Fruit fly (Drosophila melanogaster) whole organism, prepupa: ENCODE results near the gene Rcd-1r.

Source experiments
- CG11294 ChIP-seq: fragments of 200-800 bp; sonication (Bioruptor generic); IDR thresholded peaks from 2 replicates; pipeline ENCODE4 v1.3.6; 2022; ENCODE audit warnings: missing biosample characterization, missing genetic modification characterization
- CG11762 ChIP-seq: fragments of 200-800 bp; sonication (Bioruptor generic); optimal IDR thresholded peaks from 3 replicates; lab custom pipeline; 2016; ENCODE audit warnings: missing biosample characterization, missing genetic modification characterization; ENCODE audit not compliant: insufficient read depth
- CG11902 ChIP-seq: fragments of 200-800 bp; sonication (Bioruptor generic); optimal IDR thresholded peaks from 3 replicates; lab custom pipeline; 2016; ENCODE audit warnings: missing biosample characterization, missing genetic modification characterization
- CG15336 ChIP-seq: fragments of 200-800 bp; sonication (Bioruptor generic); IDR thresholded peaks from 2 replicates; pipeline ENCODE4 v1.3.6; 2022; ENCODE audit warnings: missing biosample characterization, missing genetic modification characterization
- CG1621 ChIP-seq: fragments of 200-800 bp; sonication (Bioruptor generic); optimal IDR thresholded peaks from 3 replicates; lab custom pipeline; 2018; ENCODE audit warnings: missing biosample characterization, mild to moderate bottlenecking, missing genetic modification characterization
- CG16779 ChIP-seq: fragments of 200-800 bp; sonication (Bioruptor generic); optimal IDR thresholded peaks from 3 replicates; lab custom pipeline; 2017; ENCODE audit warnings: missing biosample characterization, mild to moderate bottlenecking, missing genetic modification characterization
- CG3032 ChIP-seq: fragments of 200-800 bp; optimal IDR thresholded peaks from 2 replicates; lab custom pipeline; 2019; ENCODE audit warnings: missing biosample characterization, mild to moderate bottlenecking, missing genetic modification characterization, moderate library complexity
- CG31627 ChIP-seq: fragments of 200-800 bp; sonication (Bioruptor generic); optimal IDR thresholded peaks from 3 replicates; lab custom pipeline; 2016; ENCODE audit warnings: missing biosample characterization, missing genetic modification characterization
- CG32006 ChIP-seq: fragments of 200-800 bp; sonication (Bioruptor generic); optimal IDR thresholded peaks from 3 replicates; lab custom pipeline; 2017; ENCODE audit warnings: missing biosample characterization, mild to moderate bottlenecking, missing genetic modification characterization
- CG34406 ChIP-seq: fragments of 200-800 bp; sonication (Bioruptor generic); optimal IDR thresholded peaks from 3 replicates; lab custom pipeline; 2016; ENCODE audit warnings: missing biosample characterization, missing genetic modification characterization
- CG4318 ChIP-seq: fragments of 200-800 bp; sonication (Bioruptor generic); optimal IDR thresholded peaks from 3 replicates; lab custom pipeline; 2017; ENCODE audit warnings: missing biosample characterization, mild to moderate bottlenecking, missing genetic modification characterization
- CG6163 ChIP-seq: fragments of 200-800 bp; sonication (Bioruptor generic); IDR thresholded peaks from 3 replicates; pipeline ENCODE4 v1.3.6; 2022; ENCODE audit warnings: missing biosample characterization, missing genetic modification characterization
- CG6808 ChIP-seq: fragments of 200-800 bp; sonication (Bioruptor generic); optimal IDR thresholded peaks from 3 replicates; lab custom pipeline; 2017; ENCODE audit warnings: missing biosample characterization, missing genetic modification characterization, mild to moderate bottlenecking, moderate library complexity, missing genetic modification reagents
- CG6854 ChIP-seq: fragments of 200-800 bp; sonication (Bioruptor generic); optimal IDR thresholded peaks from 2 replicates; lab custom pipeline; 2017; ENCODE audit warnings: missing biosample characterization, mild to moderate bottlenecking, missing genetic modification characterization
- CG8119 ChIP-seq: fragments of 200-800 bp; sonication (Bioruptor generic); IDR thresholded peaks from 3 replicates; pipeline ENCODE4 v1.3.6; 2022; ENCODE audit warnings: missing biosample characterization, missing genetic modification characterization
- CG8319 ChIP-seq: fragments of 200-800 bp; sonication (Bioruptor generic); optimal IDR thresholded peaks from 3 replicates; lab custom pipeline; 2016; ENCODE audit warnings: missing biosample characterization, missing genetic modification characterization
- CG9139 ChIP-seq: fragments of 200-800 bp; sonication (Bioruptor generic); optimal IDR thresholded peaks from 3 replicates; lab custom pipeline; 2017; ENCODE audit warnings: missing biosample characterization, mild to moderate bottlenecking, missing genetic modification characterization
- Eip93F ChIP-seq: fragments of 200-800 bp; sonication (Bioruptor generic); optimal IDR thresholded peaks from 2 replicates; lab custom pipeline; 2016; ENCODE audit warnings: missing biosample characterization, mild to moderate bottlenecking, missing genetic modification characterization
- Ets21C ChIP-seq: fragments of 200-800 bp; sonication (Bioruptor generic); optimal IDR thresholded peaks from 3 replicates; lab custom pipeline; 2016; ENCODE audit warnings: missing biosample characterization, missing genetic modification characterization
- Ets96B ChIP-seq: fragments of 200-800 bp; optimal IDR thresholded peaks from 2 replicates; lab custom pipeline; 2019; ENCODE audit warnings: missing biosample characterization, mild to moderate bottlenecking, missing genetic modification characterization, moderate library complexity
- Hr38 ChIP-seq: sonication (Bioruptor generic); optimal IDR thresholded peaks from 2 replicates; lab custom pipeline; 2016; ENCODE audit warnings: missing biosample characterization, missing genetic modification characterization
- Hr4 ChIP-seq: fragments of 200-800 bp; sonication (Bioruptor generic); optimal IDR thresholded peaks from 3 replicates; lab custom pipeline; 2016; ENCODE audit warnings: missing biosample characterization, missing genetic modification characterization
- Met ChIP-seq: fragments of 200-800 bp; sonication (Bioruptor generic); optimal IDR thresholded peaks from 3 replicates; lab custom pipeline; 2016; ENCODE audit warnings: missing biosample characterization, missing genetic modification characterization
- OdsH ChIP-seq: fragments of 200-800 bp; sonication (Bioruptor generic); optimal IDR thresholded peaks from 3 replicates; lab custom pipeline; 2016; ENCODE audit warnings: missing biosample characterization, missing genetic modification characterization
- Sox102F ChIP-seq: fragments of 200-800 bp; sonication (Bioruptor generic); optimal IDR thresholded peaks from 2 replicates; lab custom pipeline; 2016; ENCODE audit warnings: missing biosample characterization, mild to moderate bottlenecking, missing genetic modification characterization
- Sox14 ChIP-seq: fragments of 200-800 bp; sonication (Bioruptor generic); optimal IDR thresholded peaks from 3 replicates; lab custom pipeline; 2016; ENCODE audit warnings: missing biosample characterization, missing genetic modification characterization
- Sox15 ChIP-seq: fragments of 200-800 bp; sonication (Bioruptor generic); optimal IDR thresholded peaks from 3 replicates; lab custom pipeline; 2016; ENCODE audit warnings: missing biosample characterization, missing genetic modification characterization
- cyc ChIP-seq: fragments of 200-800 bp; sonication (Bioruptor generic); optimal IDR thresholded peaks from 3 replicates; lab custom pipeline; 2016; ENCODE audit warnings: missing biosample characterization, missing genetic modification characterization
- dac ChIP-seq: fragments of 200-800 bp; sonication (Bioruptor generic); optimal IDR thresholded peaks from 2 replicates; lab custom pipeline; 2017; ENCODE audit warnings: missing biosample characterization, mild to moderate bottlenecking, missing genetic modification characterization
- dsx ChIP-seq: fragments of 200-800 bp; optimal IDR thresholded peaks from 3 replicates; lab custom pipeline; 2019; ENCODE audit warnings: missing biosample characterization, mild to moderate bottlenecking, missing genetic modification characterization, moderate library complexity; ENCODE audit not compliant: poor library complexity, severe bottlenecking
- fd59A ChIP-seq: fragments of 200-800 bp; sonication (Bioruptor generic); optimal IDR thresholded peaks from 2 replicates; lab custom pipeline; 2017; ENCODE audit warnings: missing biosample characterization, mild to moderate bottlenecking, missing genetic modification characterization, missing genetic modification reagents
- fd85E ChIP-seq: fragments of 200-800 bp; sonication (Bioruptor generic); optimal IDR thresholded peaks from 3 replicates; lab custom pipeline; 2016; ENCODE audit warnings: missing biosample characterization, missing genetic modification characterization
- fkh ChIP-seq: fragments of 200-800 bp; sonication (Bioruptor generic); optimal IDR thresholded peaks from 3 replicates; lab custom pipeline; 2017; ENCODE audit warnings: missing biosample characterization, mild to moderate bottlenecking, missing genetic modification characterization, moderate library complexity
- pdm3 ChIP-seq: fragments of 200-800 bp; sonication (Bioruptor generic); optimal IDR thresholded peaks from 3 replicates; lab custom pipeline; 2016; ENCODE audit warnings: missing biosample characterization, missing genetic modification characterization
- salr ChIP-seq, 2 experiments: fragments of 200-800 bp; sonication (Bioruptor generic); optimal IDR thresholded peaks; 3 replicates each; lab custom pipeline; 2016 to 2018; ENCODE audit warnings: missing biosample characterization in 2 of 2, missing genetic modification characterization in 2 of 2, mild to moderate bottlenecking in 1 of 2
- topi ChIP-seq: fragments of 200-800 bp; sonication (Bioruptor generic); optimal IDR thresholded peaks from 3 replicates; lab custom pipeline; 2016; ENCODE audit warnings: missing biosample characterization, missing genetic modification characterization

Rcd-1r gene

dm6 chr2L:9013968-9014367 is at the start of gene Rcd-1r:
Rcd-1r (minus strand) TSS chr2L:9014068.
- TF ChIP-seq Ets21C (GFP tag; lab: Kevin White, UChicago) (no peak), dsx (no peak), CG8119 (no peak), fkh (GFP tag; lab: Kevin White, UChicago) (no peak), pdm3 (GFP tag; lab: Kevin White, UChicago) (no peak), fd59A (GFP tag; lab: Kevin White, UChicago) (no peak), CG6163 (GFP tag; lab: Robert Waterston, UW) (no peak), CG4318 (GFP tag; lab: Kevin White, UChicago) (no peak), cyc (GFP tag; lab: Kevin White, UChicago) (no peak), CG11294 (GFP tag; lab: Robert Waterston, UW) (no peak), OdsH (GFP tag; lab: Kevin White, UChicago) (no peak), CG9139 (GFP tag; lab: Kevin White, UChicago) (no peak), CG11902 (no peak), Sox102F (GFP tag; lab: Kevin White, UChicago) (no peak), Sox14 (GFP tag; lab: Kevin White, UChicago) (no peak), CG11762 (GFP tag; lab: Kevin White, UChicago) (no peak), Ets96B (tag; lab: Kevin White, UChicago) (no peak), CG34406 (GFP tag; lab: Kevin White, UChicago) (no peak)
- TF ChIP-seq, all 60 proteins: peak for 0

dm6 chr2L:9031736-9032135 is 17.9 kb upstream of the Rcd-1r start, which contains the start of gene CG9582:
CG9582 (minus strand) TSS chr2L:9031836.
- no peak for TF ChIP-seq fd59A (GFP tag; lab: Kevin White, UChicago)
- TF ChIP-seq CG3032, result no peak
- TF ChIP-seq topi, result no peak
- no peak for TF ChIP-seq dac
- no peak for TF ChIP-seq CG11762 (GFP tag; lab: Kevin White, UChicago)
- TF ChIP-seq Hr4 (GFP tag; lab: Kevin White, UChicago), result no peak
- TF ChIP-seq CG8319 (GFP tag; lab: Kevin White, UChicago), result no peak
- no peak for TF ChIP-seq Hr38
- no peak for TF ChIP-seq Ets21C (GFP tag; lab: Kevin White, UChicago)
- TF ChIP-seq CG6808 (GFP tag; lab: Kevin White, UChicago), result no peak
- TF ChIP-seq CG6854, result no peak
- no peak for TF ChIP-seq CG15336 (GFP tag; lab: Robert Waterston, UW)
- no peak for TF ChIP-seq CG4318 (GFP tag; lab: Kevin White, UChicago)
- TF ChIP-seq Eip93F (GFP tag; lab: Kevin White, UChicago), result no peak
- TF ChIP-seq CG31627 (GFP tag; lab: Kevin White, UChicago), result no peak
- TF ChIP-seq salr (GFP tag; optimal IDR thresholded peaks at IDR 0.05; lab: Kevin White, UChicago), result no peak

dm6 chr2L:9026157-9026556 is 12.3 kb upstream of the Rcd-1r start:
- TF ChIP-seq CG16779 (no peak), CG1621 (tag; lab: Kevin White, UChicago) (no peak), Sox15 (GFP tag; lab: Kevin White, UChicago) (no peak)

DNA sequence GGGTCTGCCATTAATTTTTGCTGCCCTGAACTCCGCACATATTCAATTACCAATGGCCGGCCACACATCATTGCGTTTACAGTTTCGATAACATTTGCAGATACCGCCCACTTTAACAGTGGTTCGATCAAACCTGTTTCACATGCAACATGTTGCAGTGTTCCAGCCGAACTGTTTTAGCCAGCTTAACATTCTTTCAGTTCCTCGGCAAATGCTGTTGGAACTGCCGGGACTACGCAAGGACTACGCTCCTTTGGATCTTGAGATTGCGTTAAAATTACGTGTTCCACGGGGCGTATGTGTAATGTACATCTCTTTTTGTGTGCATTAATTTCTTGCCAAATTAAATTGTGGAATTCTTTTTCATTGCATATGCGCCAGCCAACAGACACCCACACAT is 5.6 kb upstream of the Rcd-1r start:
- TF ChIP-seq fd85E (GFP tag; lab: Kevin White, UChicago), result no peak
- TF ChIP-seq cyc (GFP tag; lab: Kevin White, UChicago), result no peak
- TF ChIP-seq CG32006, result no peak
- no peak for TF ChIP-seq CG11902
- no peak for TF ChIP-seq Met (GFP tag; lab: Kevin White, UChicago)
